Worm (Caenorhabditis elegans): ENCODE results near the gene cuc-1.

DNA sequence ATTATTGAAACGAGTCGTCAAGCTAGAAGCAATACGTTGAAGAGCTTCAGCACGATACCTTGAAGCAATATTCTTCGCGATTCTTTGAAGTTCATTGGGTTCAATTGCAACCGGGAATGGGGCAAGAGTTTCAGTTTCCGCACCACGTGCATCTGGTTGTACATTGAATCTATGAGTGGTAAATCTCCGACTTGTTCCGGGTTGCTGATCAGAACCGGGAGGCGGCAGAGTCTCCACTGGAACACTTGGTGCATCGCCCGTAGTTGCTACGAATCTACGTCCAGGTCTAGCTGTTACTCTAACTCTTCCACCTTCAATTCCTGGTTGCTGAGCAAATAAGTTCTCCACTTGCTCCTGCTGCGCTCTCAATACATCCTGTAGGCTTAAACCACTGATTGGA, 28.3 kb upstream of the cuc-1 start:
- TF ChIP-seq ama-1 (optimal IDR thresholded peaks at IDR 0.05) = no peak
- no peak for TF ChIP-seq ceh-13 (GFP tag; optimal IDR thresholded peaks at IDR 0.05)
- TF ChIP-seq pes-1 (GFP tag; IDR thresholded peaks at IDR 0.05) = no peak
- no peak for TF ChIP-seq scrt-1 (GFP tag; IDR thresholded peaks at IDR 0.05)
- TF ChIP-seq ceh-36 (tag; optimal IDR thresholded peaks at IDR 0.05) = no peak
- TF ChIP-seq flt-1 (GFP tag; IDR thresholded peaks at IDR 0.05) = no peak
- TF ChIP-seq tbx-37 (GFP tag; conservative IDR thresholded peaks at IDR 0.05) = no peak
- TF ChIP-seq aly-1 (tag; optimal IDR thresholded peaks at IDR 0.05) = no peak
- no peak for TF ChIP-seq sea-1 (GFP tag; conservative IDR thresholded peaks at IDR 0.05)
